Fruit fly (Drosophila melanogaster): ENCODE measurements around the gene CG14687.

The CG14687 gene

dm6 chr3R:10760966-10761855, 31.5 kb upstream of the CG14687 start, which contains the start of the genes MED7 and Cap-H2 (continued):
- TF ChIP-seq Atf6 (GFP tag; IDR thresholded peaks at IDR 0.05) (peak; percentile 82), CG13424 (tag; optimal IDR thresholded peaks at IDR 0.05) (peak; percentile 86)

- TF ChIP-seq CG2678 (tag; optimal IDR thresholded peaks at IDR 0.05) = no peak
- TF ChIP-seq nerfin-2 (GFP tag; IDR thresholded peaks at IDR 0.05; ENCODE audit: partially characterized antibody) = no peak
- TF ChIP-seq CG16779 (GFP tag; IDR thresholded peaks at IDR 0.05) = 0 out of 2 replicates have a peak, but pooled peaks have one; percentile 3
- no peak for TF ChIP-seq CG13296 (GFP tag; optimal IDR thresholded peaks at IDR 0.05)
- TF ChIP-seq CG1792 (GFP tag; optimal IDR thresholded peaks at IDR 0.05) = no peak
- TF ChIP-seq CG12659 (GFP tag; optimal IDR thresholded peaks at IDR 0.05) = no peak
- no peak for TF ChIP-seq mirr (GFP tag; optimal IDR thresholded peaks at IDR 0.05)
- TF ChIP-seq grau (tag; optimal IDR thresholded peaks at IDR 0.05) = peak; percentile 68
- no peak for TF ChIP-seq CG12236 (GFP tag; optimal IDR thresholded peaks at IDR 0.05)
- TF ChIP-seq lmd (GFP tag; IDR thresholded peaks at IDR 0.05) = no peak
- no peak for TF ChIP-seq cwo (GFP tag; optimal IDR thresholded peaks at IDR 0.05)
- no peak for TF ChIP-seq sima (GFP tag; optimal IDR thresholded peaks at IDR 0.05)
- TF ChIP-seq corto (GFP tag; optimal IDR thresholded peaks at IDR 0.05) = no peak
- TF ChIP-seq CG32532 (GFP tag; IDR thresholded peaks at IDR 0.05) = peak; percentile 60
- TF ChIP-seq CG13123 (GFP tag; optimal IDR thresholded peaks at IDR 0.05) = no peak
- TF ChIP-seq D (optimal IDR thresholded peaks at IDR 0.05) = no peak
- peak; percentile 16 for TF ChIP-seq D (GFP tag; optimal IDR thresholded peaks at IDR 0.05)
- no peak for TF ChIP-seq da (GFP tag; optimal IDR thresholded peaks at IDR 0.05)
- TF ChIP-seq Opbp (GFP tag; IDR thresholded peaks at IDR 0.05; ENCODE audit: partially characterized antibody) = no peak
- TF ChIP-seq B-H1 (GFP tag; IDR thresholded peaks at IDR 0.05) = no peak
- TF ChIP-seq CG7963 (GFP tag; IDR thresholded peaks at IDR 0.05; ENCODE audit: partially characterized antibody) = no peak
- no peak for TF ChIP-seq CG11247 (GFP tag; IDR thresholded peaks at IDR 0.05)
- peak; percentile 21; the same call in 1 of the 2 replicates for TF ChIP-seq CG9932 (GFP tag; IDR thresholded peaks at IDR 0.05)
- no peak for TF ChIP-seq Dad (GFP tag; optimal IDR thresholded peaks at IDR 0.05)
- TF ChIP-seq CG3847 (GFP tag; IDR thresholded peaks at IDR 0.05) = no peak
- no peak for TF ChIP-seq HLH54F (GFP tag; optimal IDR thresholded peaks at IDR 0.05)
- TF ChIP-seq CG5245 (GFP tag; optimal IDR thresholded peaks at IDR 0.05) = no peak
- TF ChIP-seq bigmax (GFP tag; optimal IDR thresholded peaks at IDR 0.05) = no peak
- TF ChIP-seq luna (GFP tag; optimal IDR thresholded peaks at IDR 0.05) = no peak
- no peak for TF ChIP-seq CG6813 (GFP tag; optimal IDR thresholded peaks at IDR 0.05)
- TF ChIP-seq odd (GFP tag; optimal IDR thresholded peaks at IDR 0.05) = no peak
- TF ChIP-seq Rfx (GFP tag; IDR thresholded peaks at IDR 0.05) = peak; percentile 53
- TF ChIP-seq CG3281 (GFP tag; optimal IDR thresholded peaks at IDR 0.05) = no peak
- TF ChIP-seq CG10959 (GFP tag; IDR thresholded peaks at IDR 0.05) = no peak
- TF ChIP-seq gro (GFP tag; optimal IDR thresholded peaks at IDR 0.05) = peak; percentile 18
- TF ChIP-seq nom (GFP tag; optimal IDR thresholded peaks at IDR 0.05) = no peak
- TF ChIP-seq dpn (GFP tag; optimal IDR thresholded peaks at IDR 0.05) = no peak
- no peak for TF ChIP-seq Myb (GFP tag; optimal IDR thresholded peaks at IDR 0.05)
- no peak for TF ChIP-seq pan (optimal IDR thresholded peaks at IDR 0.05)
- TF ChIP-seq pan (GFP tag; optimal IDR thresholded peaks at IDR 0.05 in 1 of 2, IDR thresholded peaks at IDR 0.05 in 1 of 2) = peak in 1 of 2 experiments; percentile 29
- TF ChIP-seq Gsc (GFP tag; IDR thresholded peaks at IDR 0.05) = no peak
- TF ChIP-seq maf-S (GFP tag; optimal IDR thresholded peaks at IDR 0.05) = no peak
- TF ChIP-seq H2.0 (GFP tag; IDR thresholded peaks at IDR 0.05) = 0 out of 2 replicates have a peak, but pooled peaks have one; percentile 15
- no peak for TF ChIP-seq CG7556 (GFP tag; optimal IDR thresholded peaks at IDR 0.05)
- TF ChIP-seq Mad (GFP tag; optimal IDR thresholded peaks at IDR 0.05) = no peak
- TF ChIP-seq crc (GFP tag; optimal IDR thresholded peaks at IDR 0.05) = no peak
These were observed 30.7 kb upstream of the CG14687 start for dm6 chr3R:10761980-10762379.
